Worm (Caenorhabditis elegans) whole organism, young adult: Measurements from ENCODE around the gene pigs-1.

Source experiments
- F33H1.4 ChIP-seq: fragments of 200-800 bp; sonication (Bioruptor generic); IDR thresholded peaks from 2 replicates; pipeline ENCODE4 v1.3.6; 2022; ENCODE audit warnings: missing genetic modification reagents, missing genetic modification characterization, missing compliant biosample characterization
- aptf-3 ChIP-seq: fragments of 200-800 bp; sonication (Bioruptor generic); IDR thresholded peaks from 2 replicates; pipeline ENCODE4 v1.3.6; 2022; ENCODE audit warnings: missing genetic modification characterization, missing compliant biosample characterization
- ceh-40 ChIP-seq: fragments of 200-800 bp; sonication (Bioruptor generic); IDR thresholded peaks from 2 replicates; pipeline ENCODE4 v1.3.6; 2022; ENCODE audit warnings: missing genetic modification characterization, missing compliant biosample characterization
- nfya-2 ChIP-seq: fragments of 200-800 bp; sonication (Bioruptor generic); IDR thresholded peaks from 2 replicates; pipeline ENCODE4 v1.3.6; 2022; ENCODE audit warnings: missing genetic modification reagents, missing genetic modification characterization, missing compliant biosample characterization
- snpc-1.1 ChIP-seq: sonication (generic microtip); optimal IDR thresholded peaks from 2 replicates; lab custom pipeline; 2017; ENCODE audit warnings: missing genetic modification characterization, mild to moderate bottlenecking, missing compliant biosample characterization, antibody characterized with exemption, moderate library complexity, missing genotype, missing genetic modification reagents; ENCODE audit not compliant: insufficient read depth
- tlf-1 ChIP-seq: fragments of 200-800 bp; sonication (Bioruptor generic); optimal IDR thresholded peaks from 2 replicates; lab custom pipeline; 2018; ENCODE audit warnings: mild to moderate bottlenecking, missing genetic modification characterization, missing compliant biosample characterization
- zim-3 ChIP-seq: sonication (generic microtip); optimal IDR thresholded peaks from 2 replicates; lab custom pipeline; 2017; ENCODE audit warnings: mild to moderate bottlenecking, missing genetic modification characterization, moderate library complexity, missing compliant biosample characterization

DNA sequence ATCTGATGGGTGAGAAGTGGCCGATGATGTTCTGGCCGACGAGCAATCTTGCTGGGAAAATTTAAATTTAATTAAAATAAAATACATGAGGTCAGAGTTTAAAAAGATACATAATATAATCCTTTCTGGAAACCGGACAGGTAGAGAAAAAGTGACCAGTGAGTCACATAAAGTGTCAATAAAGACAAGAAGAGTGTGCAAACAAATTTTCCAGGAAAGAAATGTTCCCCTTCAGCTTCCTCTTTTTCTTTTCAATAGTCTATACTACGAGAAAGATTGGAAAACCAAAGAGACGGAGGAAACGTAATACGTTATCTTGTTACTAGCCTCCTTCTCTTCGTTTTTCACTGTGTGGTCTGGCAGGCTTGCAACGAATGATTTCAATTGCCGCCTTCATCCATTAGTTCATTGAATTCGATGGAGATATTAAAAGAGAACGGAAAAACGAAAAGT is 1.7 kb upstream of the pigs-1 start, which contains the start of gene tsp-12:
- no peak for TF ChIP-seq zim-3 (tag; lab: Kevin White, UChicago)
- no peak for TF ChIP-seq tlf-1 (GFP tag; lab: Kevin White, UChicago)
- no peak for TF ChIP-seq aptf-3 (GFP tag; lab: Robert Waterston, UW)
- TF ChIP-seq F33H1.4 (GFP tag; lab: Robert Waterston, UW) = no peak
- no peak for TF ChIP-seq ceh-40
- TF ChIP-seq nfya-2 (GFP tag; lab: Robert Waterston, UW) = no peak
- TF ChIP-seq snpc-1.1 (tag; lab: Kevin White, UChicago) = no peak
